Worm (Caenorhabditis elegans): ENCODE data around the gene srz-79.

DNA sequence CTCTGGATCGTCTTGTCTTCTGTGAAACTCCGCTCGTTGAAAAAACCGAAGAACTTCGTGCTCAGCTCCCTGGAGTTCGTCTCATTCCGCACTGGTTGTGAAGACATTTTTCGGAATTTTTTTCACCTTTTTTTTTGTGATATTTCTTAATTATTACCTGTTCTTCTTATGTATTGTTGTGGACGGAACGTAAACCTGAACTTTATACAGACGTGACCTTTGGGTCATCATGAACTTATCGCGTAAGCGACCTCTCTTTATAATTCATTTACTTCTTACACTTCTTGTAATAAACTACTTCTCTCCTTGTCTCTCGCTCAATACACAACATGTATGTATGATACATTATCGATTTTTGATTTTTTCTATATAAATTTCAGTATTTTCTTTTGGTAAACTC is 38.8 kb downstream of the srz-79 start, which contains the start of gene M57.1:
- TF ChIP-seq W03F9.2 (tag; optimal IDR thresholded peaks at IDR 0.05): no peak
- TF ChIP-seq him-1 (tag; optimal IDR thresholded peaks at IDR 0.05): no peak
- no peak for TF ChIP-seq dao-5 (tag; optimal IDR thresholded peaks at IDR 0.05)
